Fruit fly (Drosophila melanogaster) whole organism, embryonic: Measurements from ENCODE around the gene Ube3a.

Source experiments
- CG11085 ChIP-seq: fragments of 200-800 bp; sonication (Bioruptor generic); IDR thresholded peaks from 2 replicates; pipeline ENCODE4 v1.3.6; 2022; ENCODE audit warnings: missing biosample characterization, missing genetic modification characterization
- CG11504 ChIP-seq: fragments of 200-800 bp; sonication (Bioruptor generic); optimal IDR thresholded peaks from 3 replicates; lab custom pipeline; 2019; ENCODE audit warnings: missing biosample characterization, mild to moderate bottlenecking, missing genetic modification characterization, moderate library complexity
- CG16815 ChIP-seq: fragments of 200-800 bp; sonication (Bioruptor generic); optimal IDR thresholded peaks from 3 replicates; lab custom pipeline; 2017; ENCODE audit warnings: missing biosample characterization, mild to moderate bottlenecking, missing genetic modification characterization
- CG16863 ChIP-seq: fragments of 200-800 bp; sonication (Bioruptor generic); optimal IDR thresholded peaks from 3 replicates; lab custom pipeline; 2016; ENCODE audit warnings: missing biosample characterization, missing genetic modification characterization
- CG17186 ChIP-seq: fragments of 200-800 bp; sonication (Bioruptor generic); optimal IDR thresholded peaks from 3 replicates; lab custom pipeline; 2017; ENCODE audit warnings: missing biosample characterization, missing genetic modification reagents, missing genetic modification characterization
- CG17359 ChIP-seq: fragments of 200-800 bp; sonication (Bioruptor generic); optimal IDR thresholded peaks from 3 replicates; lab custom pipeline; 2018; ENCODE audit warnings: missing biosample characterization, mild to moderate bottlenecking, missing genetic modification characterization, moderate library complexity
- CG17829 ChIP-seq: fragments of 200-800 bp; optimal IDR thresholded peaks from 2 replicates; lab custom pipeline; 2019; ENCODE audit warnings: missing biosample characterization, mild to moderate bottlenecking, missing genetic modification characterization, moderate library complexity
- CG2712 ChIP-seq: fragments of 200-800 bp; optimal IDR thresholded peaks from 3 replicates; lab custom pipeline; 2019; ENCODE audit warnings: missing biosample characterization, mild to moderate bottlenecking, missing genetic modification characterization, moderate library complexity
- CG2889 ChIP-seq: fragments of 200-800 bp; sonication (Bioruptor generic); IDR thresholded peaks from 3 replicates; pipeline ENCODE4 v1.3.6; 2022; ENCODE audit warnings: missing biosample characterization, missing genetic modification characterization
- CG31441 ChIP-seq: fragments of 200-800 bp; sonication (Bioruptor generic); IDR thresholded peaks from 2 replicates; pipeline ENCODE4 v1.3.6; 2022; ENCODE audit warnings: missing biosample characterization, missing genetic modification characterization
- CG34376 ChIP-seq: fragments of 200-800 bp; sonication (Bioruptor generic); optimal IDR thresholded peaks from 2 replicates; lab custom pipeline; 2018; ENCODE audit warnings: missing biosample characterization, mild to moderate bottlenecking, missing genetic modification characterization
- CG3726 ChIP-seq: fragments of 200-800 bp; sonication (Bioruptor generic); IDR thresholded peaks from 3 replicates; pipeline ENCODE4, ENCODE4 v1.3.6; 2022; ENCODE audit warnings: missing biosample characterization, missing genetic modification characterization
- CG43689 ChIP-seq: fragments of 200-800 bp; sonication (Bioruptor generic); IDR thresholded peaks from 2 replicates; pipeline ENCODE4 v1.3.6; 2022; ENCODE audit warnings: missing biosample characterization, missing genetic modification characterization
- CG4707 ChIP-seq: fragments of 200-800 bp; sonication (Bioruptor generic); optimal IDR thresholded peaks from 2 replicates; lab custom pipeline; 2018; ENCODE audit warnings: missing biosample characterization, mild to moderate bottlenecking, missing genetic modification characterization, moderate library complexity
- CG5953 ChIP-seq: fragments of 200-800 bp; sonication (Bioruptor generic); IDR thresholded peaks from 2 replicates; pipeline ENCODE4 v1.3.6; 2022; ENCODE audit warnings: missing biosample characterization, missing genetic modification characterization
- CG6272 ChIP-seq: fragments of 200-800 bp; sonication (Bioruptor generic); IDR thresholded peaks from 2 replicates; pipeline ENCODE4 v1.3.6; 2022; ENCODE audit warnings: missing biosample characterization, missing genetic modification characterization
- CG6765 ChIP-seq: fragments of 200-800 bp; sonication (Bioruptor generic); optimal IDR thresholded peaks from 3 replicates; lab custom pipeline; 2017; ENCODE audit warnings: missing biosample characterization, mild to moderate bottlenecking, missing genetic modification characterization
- CG7372 ChIP-seq: fragments of 200-800 bp; sonication (Bioruptor generic); IDR thresholded peaks from 2 replicates; pipeline ENCODE4 v1.3.6; 2022; ENCODE audit warnings: missing biosample characterization, missing genetic modification characterization
- CG7556 ChIP-seq: fragments of 200-800 bp; sonication (Bioruptor generic); optimal IDR thresholded peaks from 2 replicates; lab custom pipeline; 2017; ENCODE audit warnings: missing biosample characterization, mild to moderate bottlenecking, missing genetic modification characterization
- CG7745 ChIP-seq: fragments of 200-800 bp; sonication (Bioruptor generic); optimal IDR thresholded peaks from 2 replicates; lab custom pipeline; 2018; ENCODE audit warnings: missing biosample characterization, mild to moderate bottlenecking, missing genetic modification characterization, moderate library complexity
- CG8290 ChIP-seq, 3 experiments: fragments of 200-800 bp; sonication (Bioruptor generic); optimal IDR thresholded peaks; 2 replicates each; lab custom pipeline; 2016 to 2019; ENCODE audit warnings: missing biosample characterization in 3 of 3, missing genetic modification characterization in 3 of 3, mild to moderate bottlenecking in 2 of 3, moderate library complexity in 1 of 3
- CrebB ChIP-seq: fragments of 200-800 bp; sonication (Bioruptor generic); optimal IDR thresholded peaks from 3 replicates; lab custom pipeline; 2018; ENCODE audit warnings: missing biosample characterization, mild to moderate bottlenecking, missing genetic modification characterization
- D19A ChIP-seq: fragments of 200-800 bp; optimal IDR thresholded peaks from 3 replicates; lab custom pipeline; 2019; ENCODE audit warnings: missing biosample characterization, mild to moderate bottlenecking, missing genetic modification characterization, moderate library complexity
- HLH54F ChIP-seq: fragments of 200-800 bp; sonication (Bioruptor generic); optimal IDR thresholded peaks from 3 replicates; lab custom pipeline; 2016; ENCODE audit warnings: missing biosample characterization, missing genetic modification characterization
- Hand ChIP-seq: fragments of 200-800 bp; sonication (Bioruptor generic); optimal IDR thresholded peaks from 2 replicates; lab custom pipeline; 2017; ENCODE audit warnings: mild to moderate bottlenecking, missing biosample characterization, missing genetic modification reagents, missing genetic modification characterization
- HmgZ ChIP-seq: fragments of 200-800 bp; sonication (Bioruptor generic); optimal IDR thresholded peaks from 2 replicates; lab custom pipeline; 2018; ENCODE audit warnings: missing biosample characterization, mild to moderate bottlenecking, missing genetic modification characterization
- Hsf ChIP-seq: fragments of 200-800 bp; sonication (Bioruptor generic); optimal IDR thresholded peaks from 3 replicates; lab custom pipeline; 2016; ENCODE audit warnings: missing biosample characterization, missing genetic modification characterization
- Jarid2 ChIP-seq: fragments of 200-800 bp; sonication (Bioruptor generic); optimal IDR thresholded peaks from 3 replicates; lab custom pipeline; 2017; ENCODE audit warnings: mild to moderate bottlenecking, missing biosample characterization, missing genetic modification reagents, missing genetic modification characterization
- Mad ChIP-seq: fragments of 200-800 bp; sonication (Bioruptor generic); optimal IDR thresholded peaks from 2 replicates; lab custom pipeline; 2016; ENCODE audit warnings: missing biosample characterization, missing genetic modification characterization
- NC2β ChIP-seq: fragments of 200-800 bp; sonication (Bioruptor generic); optimal IDR thresholded peaks from 2 replicates; lab custom pipeline; 2016; ENCODE audit warnings: missing biosample characterization, missing genetic modification characterization
- Oaz ChIP-seq: fragments of 200-800 bp; sonication (Bioruptor generic); IDR thresholded peaks from 2 replicates; pipeline ENCODE4 v1.3.6; 2022; ENCODE audit warnings: missing biosample characterization, missing genetic modification characterization
- Tbp ChIP-seq: fragments of >200 bp; optimal IDR thresholded peaks from 2 replicates; lab custom pipeline; 2018; ENCODE audit warnings: missing biosample characterization, missing genetic modification characterization
- bowl ChIP-seq: fragments of 200-800 bp; sonication (Bioruptor generic); IDR thresholded peaks from 2 replicates; pipeline ENCODE4 v1.3.6; 2022; ENCODE audit warnings: missing biosample characterization, missing genetic modification characterization
- ci ChIP-seq: fragments of 200-800 bp; sonication (Bioruptor generic); IDR thresholded peaks from 3 replicates; pipeline ENCODE4 v1.3.6; 2022; ENCODE audit warnings: missing biosample characterization, missing genetic modification characterization
- disco-r ChIP-seq: fragments of 200-800 bp; sonication (Bioruptor generic); optimal IDR thresholded peaks from 2 replicates; lab custom pipeline; 2016; ENCODE audit warnings: missing biosample characterization, missing genetic modification characterization
- fu2 ChIP-seq: fragments of 200-800 bp; sonication (Bioruptor generic); optimal IDR thresholded peaks from 2 replicates; lab custom pipeline; 2016; ENCODE audit warnings: missing biosample characterization, missing genetic modification characterization
- grau ChIP-seq: fragments of 200-800 bp; optimal IDR thresholded peaks from 3 replicates; lab custom pipeline; 2019; ENCODE audit warnings: missing biosample characterization, mild to moderate bottlenecking, missing genetic modification characterization, moderate library complexity
- gsb ChIP-seq: fragments of 200-800 bp; sonication (Bioruptor generic); IDR thresholded peaks from 2 replicates; pipeline ENCODE4 v1.3.6; 2022; ENCODE audit warnings: missing biosample characterization, missing genetic modification characterization
- hbn ChIP-seq: fragments of 200-800 bp; sonication (Bioruptor generic); IDR thresholded peaks from 2 replicates; pipeline ENCODE4 v1.3.6; 2022; ENCODE audit warnings: missing biosample characterization, missing genetic modification characterization; ENCODE audit not compliant: partially characterized antibody
- her ChIP-seq: fragments of 200-800 bp; sonication (Bioruptor generic); optimal IDR thresholded peaks from 2 replicates; lab custom pipeline; 2016; ENCODE audit warnings: missing biosample characterization, missing genetic modification characterization
- nerfin-1 ChIP-seq: fragments of 200-800 bp; sonication (Bioruptor generic); optimal IDR thresholded peaks from 3 replicates; lab custom pipeline; 2019; ENCODE audit warnings: missing biosample characterization, mild to moderate bottlenecking, missing genetic modification characterization, moderate library complexity
- pho ChIP-seq: fragments of 200-800 bp; sonication (Bioruptor generic); optimal IDR thresholded peaks from 2 replicates; lab custom pipeline; 2016; ENCODE audit warnings: missing biosample characterization, missing genetic modification characterization
- pzg ChIP-seq: fragments of 200-800 bp; sonication (Bioruptor generic); optimal IDR thresholded peaks from 3 replicates; lab custom pipeline; 2018; ENCODE audit warnings: missing biosample characterization, mild to moderate bottlenecking, missing genetic modification characterization, moderate library complexity
- ranshi ChIP-seq: fragments of 200-800 bp; sonication (Bioruptor generic); IDR thresholded peaks from 2 replicates; pipeline ENCODE4 v1.3.6; 2022; ENCODE audit warnings: missing biosample characterization, missing genetic modification characterization
- schlank ChIP-seq: fragments of 200-800 bp; sonication (Bioruptor generic); optimal IDR thresholded peaks from 2 replicates; lab custom pipeline; 2018; ENCODE audit warnings: missing biosample characterization, mild to moderate bottlenecking, missing genetic modification characterization
- seq ChIP-seq: fragments of 200-800 bp; sonication (Bioruptor generic); IDR thresholded peaks from 2 replicates; pipeline ENCODE4 v1.3.6; 2022; ENCODE audit warnings: missing biosample characterization, missing genetic modification characterization
- trh ChIP-seq: fragments of 200-800 bp; sonication (Bioruptor generic); optimal IDR thresholded peaks from 2 replicates; lab custom pipeline; 2016; ENCODE audit warnings: missing biosample characterization, missing genetic modification characterization
- wek ChIP-seq: fragments of 200-800 bp; sonication (Bioruptor generic); optimal IDR thresholded peaks from 3 replicates; lab custom pipeline; 2018; ENCODE audit warnings: missing biosample characterization, mild to moderate bottlenecking, missing genetic modification characterization, moderate library complexity
- z ChIP-seq: fragments of 200-800 bp; sonication (Bioruptor generic); IDR thresholded peaks from 3 replicates; pipeline ENCODE4 v1.3.6; 2022; ENCODE audit warnings: missing biosample characterization, missing genetic modification characterization

Gene Ube3a

dm6 chr3L:11215244-11216121, 5.1 kb upstream of the Ube3a start (continued):
- TF ChIP-seq CG5953 (GFP tag; lab: Robert Waterston, UW) (peak; percentile 90), Oaz (GFP tag; lab: Robert Waterston, UW) (peak; percentile 78), Mad (GFP tag; lab: Kevin White, UChicago) (peak; percentile 64), CG16863 (GFP tag; lab: Kevin White, UChicago) (peak; percentile 86), NC2β (GFP tag; lab: Kevin White, UChicago) (peak; percentile 86), pho (GFP tag; lab: Kevin White, UChicago) (peak; percentile 93), z (GFP tag; lab: Robert Waterston, UW) (peak; percentile 73), ranshi (GFP tag; lab: Robert Waterston, UW) (peak; percentile 94), Hsf (GFP tag; lab: Kevin White, UChicago) (peak; percentile 91), CG7745 (tag; lab: Kevin White, UChicago) (no peak), fu2 (GFP tag; lab: Kevin White, UChicago) (peak; percentile 81), CG43689 (GFP tag; lab: Robert Waterston, UW) (peak; percentile 61), CG11085 (peak; percentile 90), gsb (GFP tag; lab: Robert Waterston, UW) (peak; percentile 87), seq (GFP tag; lab: Robert Waterston, UW) (peak; percentile 91), pzg (GFP tag; lab: Kevin White, UChicago) (peak; percentile 24), wek (peak; percentile 63), grau (tag; lab: Kevin White, UChicago) (peak; percentile 83), D19A (tag; lab: Kevin White, UChicago) (peak; percentile 67), hbn (GFP tag; lab: Robert Waterston, UW) (0 out of 2 replicates have a peak, but pooled peaks have one; percentile 7), CG31441 (peak; percentile 72), ci (GFP tag; lab: Robert Waterston, UW) (peak; percentile 93), Jarid2 (peak; percentile 71), CG17186 (peak; percentile 40), CG2889 (GFP tag; lab: Robert Waterston, UW) (peak; percentile 68; the same call in 2 of the 3 replicates), CG7556 (GFP tag; lab: Kevin White, UChicago) (peak; percentile 90), CrebB (tag; lab: Kevin White, UChicago) (peak; percentile 84), disco-r (GFP tag; lab: Kevin White, UChicago) (peak; percentile 75), CG17829 (tag; lab: Kevin White, UChicago) (peak; percentile 86), CG34376 (GFP tag; lab: Kevin White, UChicago) (peak; percentile 74), Hand (GFP tag; lab: Kevin White, UChicago) (peak; percentile 65), HLH54F (GFP tag; lab: Kevin White, UChicago) (peak; percentile 89), her (GFP tag; lab: Kevin White, UChicago) (peak; percentile 88), CG4707 (GFP tag; lab: Kevin White, UChicago) (peak; percentile 71), CG17359 (peak; percentile 91), CG3726 (GFP tag; lab: Robert Waterston, UW) (peak; percentile 83; the same call in 1 of the 3 replicates), CG8290 (GFP tag; optimal IDR thresholded peaks at IDR 0.05; lab: Kevin White, UChicago) (peak; percentile 30), CG8290 (tag; optimal IDR thresholded peaks at IDR 0.05; lab: Kevin White, UChicago) (peak; percentile 26 to 93), bowl (GFP tag; lab: Robert Waterston, UW) (peak; percentile 82), CG11504 (tag; lab: Kevin White, UChicago) (peak; percentile 86), HmgZ (tag; lab: Kevin White, UChicago) (peak; percentile 89), CG6272 (GFP tag; lab: Robert Waterston, UW) (peak; percentile 83), nerfin-1 (peak; percentile 2), trh (GFP tag; lab: Kevin White, UChicago) (peak; percentile 44), CG7372 (GFP tag; lab: Robert Waterston, UW) (peak; percentile 90), CG6765 (GFP tag; lab: Kevin White, UChicago) (peak; percentile 89), CG2712 (tag; lab: Kevin White, UChicago) (peak; percentile 89), schlank (peak; percentile 86), CG16815 (GFP tag; lab: Kevin White, UChicago) (peak; percentile 74), Tbp (peak; percentile 44)
